Fruit fly (Drosophila melanogaster) whole organism, embryonic: ENCODE results near the gene CG17598.

ENCODE experiments used
- B-H2 ChIP-seq: fragments of 200-800 bp; sonication (Bioruptor generic); optimal IDR thresholded peaks from 2 replicates; lab custom pipeline; 2018; ENCODE audit warnings: missing biosample characterization, mild to moderate bottlenecking, missing genetic modification characterization
- CG10959 ChIP-seq: fragments of 200-800 bp; sonication (Bioruptor generic); IDR thresholded peaks from 2 replicates; pipeline ENCODE4 v1.3.6; 2022; ENCODE audit warnings: missing biosample characterization, missing genetic modification characterization
- CG11398 ChIP-seq: fragments of 200-800 bp; sonication (Bioruptor generic); optimal IDR thresholded peaks from 2 replicates; lab custom pipeline; 2016; ENCODE audit warnings: missing biosample characterization, missing genetic modification characterization
- CG13424 ChIP-seq: fragments of 200-800 bp; sonication (Bioruptor generic); optimal IDR thresholded peaks from 2 replicates; lab custom pipeline; 2019; ENCODE audit warnings: missing biosample characterization, mild to moderate bottlenecking, missing genetic modification characterization, moderate library complexity
- CG13894 ChIP-seq: fragments of 200-800 bp; sonication (Bioruptor generic); optimal IDR thresholded peaks from 3 replicates; lab custom pipeline; 2018; ENCODE audit warnings: missing biosample characterization, mild to moderate bottlenecking, missing genetic modification characterization, moderate library complexity
- CG17385 ChIP-seq: fragments of 200-800 bp; sonication (Bioruptor generic); optimal IDR thresholded peaks from 3 replicates; lab custom pipeline; 2018; ENCODE audit warnings: missing biosample characterization, mild to moderate bottlenecking, missing genetic modification characterization
- CG2875 ChIP-seq: fragments of 200-800 bp; sonication (Bioruptor generic); optimal IDR thresholded peaks from 2 replicates; lab custom pipeline; 2017; ENCODE audit warnings: missing biosample characterization, mild to moderate bottlenecking, missing genetic modification characterization, missing genetic modification reagents
- CG30403 ChIP-seq: fragments of 200-800 bp; sonication (Bioruptor generic); optimal IDR thresholded peaks from 3 replicates; lab custom pipeline; 2016; ENCODE audit warnings: missing biosample characterization, missing genetic modification characterization
- CG33557 ChIP-seq: fragments of 200-800 bp; sonication (Bioruptor generic); optimal IDR thresholded peaks from 2 replicates; lab custom pipeline; 2019; ENCODE audit warnings: missing biosample characterization, mild to moderate bottlenecking, missing genetic modification characterization, moderate library complexity
- CG42726 ChIP-seq: fragments of 200-800 bp; sonication (Bioruptor generic); IDR thresholded peaks from 2 replicates; pipeline ENCODE4 v1.3.6; 2022; ENCODE audit warnings: missing biosample characterization, missing genetic modification characterization; ENCODE audit not compliant: partially characterized antibody
- CG4282 ChIP-seq: fragments of 200-800 bp; sonication (Bioruptor generic); optimal IDR thresholded peaks from 2 replicates; lab custom pipeline; 2016; ENCODE audit warnings: missing biosample characterization, missing genetic modification characterization
- CG5245 ChIP-seq: fragments of 200-800 bp; sonication (Bioruptor generic); optimal IDR thresholded peaks from 3 replicates; lab custom pipeline; 2016; ENCODE audit warnings: missing biosample characterization, missing genetic modification characterization
- CG6254 ChIP-seq: fragments of 200-800 bp; sonication (Bioruptor generic); optimal IDR thresholded peaks from 3 replicates; lab custom pipeline; 2017; ENCODE audit warnings: mild to moderate bottlenecking, missing biosample characterization, missing genetic modification reagents, missing genetic modification characterization
- CG7987 ChIP-seq: fragments of 200-800 bp; sonication (Bioruptor generic); optimal IDR thresholded peaks from 2 replicates; lab custom pipeline; 2018; ENCODE audit warnings: missing biosample characterization, mild to moderate bottlenecking, missing genetic modification characterization, moderate library complexity
- CG8290 ChIP-seq, 3 experiments: fragments of 200-800 bp; sonication (Bioruptor generic); optimal IDR thresholded peaks; 2 replicates each; lab custom pipeline; 2016 to 2019; ENCODE audit warnings: missing biosample characterization in 3 of 3, missing genetic modification characterization in 3 of 3, mild to moderate bottlenecking in 2 of 3, moderate library complexity in 1 of 3
- CG9727 ChIP-seq: fragments of 200-800 bp; sonication (Bioruptor generic); optimal IDR thresholded peaks from 3 replicates; lab custom pipeline; 2017; ENCODE audit warnings: missing biosample characterization, mild to moderate bottlenecking, missing genetic modification characterization
- Dip2 ChIP-seq: fragments of 200-800 bp; sonication (Bioruptor generic); IDR thresholded peaks from 2 replicates; pipeline ENCODE4 v1.3.6; 2022; ENCODE audit warnings: missing biosample characterization, missing genetic modification characterization
- H15 ChIP-seq: fragments of 200-800 bp; sonication (Bioruptor generic); IDR thresholded peaks from 3 replicates; pipeline ENCODE4 v1.3.6; 2022; ENCODE audit warnings: missing biosample characterization, missing genetic modification characterization
- H2.0 ChIP-seq: fragments of 200-800 bp; sonication (Bioruptor generic); IDR thresholded peaks from 2 replicates; pipeline ENCODE4 v1.3.6; 2022; ENCODE audit warnings: missing biosample characterization, missing genetic modification characterization
- HLH54F ChIP-seq: fragments of 200-800 bp; sonication (Bioruptor generic); optimal IDR thresholded peaks from 3 replicates; lab custom pipeline; 2016; ENCODE audit warnings: missing biosample characterization, missing genetic modification characterization
- Hey ChIP-seq: fragments of 200-800 bp; sonication (Bioruptor generic); optimal IDR thresholded peaks from 3 replicates; lab custom pipeline; 2018; ENCODE audit warnings: missing biosample characterization, mild to moderate bottlenecking, missing genetic modification characterization
- Jarid2 ChIP-seq: fragments of 200-800 bp; sonication (Bioruptor generic); optimal IDR thresholded peaks from 3 replicates; lab custom pipeline; 2017; ENCODE audit warnings: mild to moderate bottlenecking, missing biosample characterization, missing genetic modification reagents, missing genetic modification characterization
- Kr ChIP-seq: fragments of 200-800 bp; sonication (Bioruptor generic); optimal IDR thresholded peaks from 2 replicates; lab custom pipeline; 2017; ENCODE audit warnings: missing biosample characterization, mild to moderate bottlenecking, missing genetic modification characterization
- Meics ChIP-seq: fragments of 200-800 bp; sonication (Bioruptor generic); optimal IDR thresholded peaks from 2 replicates; lab custom pipeline; 2017; ENCODE audit warnings: missing biosample characterization, mild to moderate bottlenecking, missing genetic modification characterization
- NC2α ChIP-seq: fragments of 200-800 bp; sonication (Bioruptor generic); optimal IDR thresholded peaks from 2 replicates; lab custom pipeline; 2016; ENCODE audit warnings: missing biosample characterization, missing genetic modification characterization
- Ptx1 ChIP-seq: fragments of 200-800 bp; sonication (Bioruptor generic); IDR thresholded peaks from 2 replicates; pipeline ENCODE4 v1.3.6; 2022; ENCODE audit warnings: missing biosample characterization, missing genetic modification characterization
- Sox100B ChIP-seq: fragments of 200-800 bp; sonication (Bioruptor generic); optimal IDR thresholded peaks from 3 replicates; lab custom pipeline; 2018; ENCODE audit warnings: missing biosample characterization, mild to moderate bottlenecking, missing genetic modification characterization
- Sox102F ChIP-seq: fragments of 200-800 bp; sonication (Bioruptor generic); optimal IDR thresholded peaks from 2 replicates; lab custom pipeline; 2018; ENCODE audit warnings: missing biosample characterization, mild to moderate bottlenecking, missing genetic modification characterization, moderate library complexity
- YL-1 ChIP-seq: fragments of 200-800 bp; sonication (Bioruptor generic); optimal IDR thresholded peaks from 3 replicates; lab custom pipeline; 2017; ENCODE audit warnings: missing biosample characterization, mild to moderate bottlenecking, missing genetic modification characterization
- ab ChIP-seq: fragments of 200-800 bp; sonication (Bioruptor generic); optimal IDR thresholded peaks from 2 replicates; lab custom pipeline; 2016; ENCODE audit warnings: missing biosample characterization, missing genetic modification characterization
- chn ChIP-seq: fragments of 200-800 bp; sonication (Bioruptor generic); optimal IDR thresholded peaks from 2 replicates; lab custom pipeline; 2016; ENCODE audit warnings: missing biosample characterization, missing genetic modification characterization
- dimm ChIP-seq: fragments of 200-800 bp; sonication (Bioruptor generic); IDR thresholded peaks from 2 replicates; pipeline ENCODE4 v1.3.6; 2022; ENCODE audit warnings: missing biosample characterization, missing genetic modification characterization
- fu2 ChIP-seq: fragments of 200-800 bp; sonication (Bioruptor generic); optimal IDR thresholded peaks from 2 replicates; lab custom pipeline; 2016; ENCODE audit warnings: missing biosample characterization, missing genetic modification characterization
- gcm2 ChIP-seq: fragments of 200-800 bp; sonication (Bioruptor generic); optimal IDR thresholded peaks from 2 replicates; lab custom pipeline; 2016; ENCODE audit warnings: missing biosample characterization, missing genetic modification characterization
- hb ChIP-seq: fragments of 200-800 bp; sonication (Bioruptor generic); IDR thresholded peaks from 3 replicates; pipeline ENCODE4 v1.3.6; 2022; ENCODE audit warnings: missing biosample characterization, missing genetic modification characterization; ENCODE audit not compliant: partially characterized antibody
- hbn ChIP-seq: fragments of 200-800 bp; sonication (Bioruptor generic); IDR thresholded peaks from 2 replicates; pipeline ENCODE4 v1.3.6; 2022; ENCODE audit warnings: missing biosample characterization, missing genetic modification characterization; ENCODE audit not compliant: partially characterized antibody
- insv ChIP-seq, 2 experiments: fragments of 200-800 bp; sonication (Bioruptor generic); optimal IDR thresholded peaks; 3 replicates each; lab custom pipeline; 2016 to 2018; ENCODE audit warnings: missing biosample characterization in 2 of 2, missing genetic modification characterization in 2 of 2
- jumu ChIP-seq: fragments of 200-800 bp; sonication (Bioruptor generic); optimal IDR thresholded peaks from 3 replicates; lab custom pipeline; 2016; ENCODE audit warnings: missing biosample characterization, missing genetic modification characterization
- kay ChIP-seq: fragments of 200-800 bp; sonication (Bioruptor generic); optimal IDR thresholded peaks from 2 replicates; lab custom pipeline; 2016; ENCODE audit warnings: missing biosample characterization, missing genetic modification characterization
- lab ChIP-seq: fragments of 200-800 bp; sonication (Bioruptor generic); optimal IDR thresholded peaks from 3 replicates; lab custom pipeline; 2017; ENCODE audit warnings: missing biosample characterization, missing genetic modification characterization, mild to moderate bottlenecking, moderate library complexity, missing genetic modification reagents
- nom ChIP-seq: fragments of 200-800 bp; sonication (Bioruptor generic); optimal IDR thresholded peaks from 2 replicates; lab custom pipeline; 2017; ENCODE audit warnings: missing biosample characterization, missing genetic modification characterization, mild to moderate bottlenecking, moderate library complexity, missing genetic modification reagents
- ranshi ChIP-seq: fragments of 200-800 bp; sonication (Bioruptor generic); IDR thresholded peaks from 2 replicates; pipeline ENCODE4 v1.3.6; 2022; ENCODE audit warnings: missing biosample characterization, missing genetic modification characterization
- so ChIP-seq: fragments of 200-800 bp; sonication (Bioruptor generic); IDR thresholded peaks from 3 replicates; pipeline ENCODE4 v1.3.6; 2022; ENCODE audit warnings: missing biosample characterization, missing genetic modification characterization
- sob ChIP-seq: fragments of 200-800 bp; sonication (Bioruptor generic); IDR thresholded peaks from 2 replicates; pipeline ENCODE4 v1.3.6; 2022; ENCODE audit warnings: missing biosample characterization, missing genetic modification characterization
- ssp ChIP-seq: fragments of 200-800 bp; sonication (Bioruptor generic); IDR thresholded peaks from 2 replicates; pipeline ENCODE4 v1.3.6; 2022; ENCODE audit warnings: missing biosample characterization, missing genetic modification characterization
- unc-4 ChIP-seq: fragments of 200-800 bp; sonication (Bioruptor generic); IDR thresholded peaks from 2 replicates; pipeline ENCODE4 v1.3.6; 2022; ENCODE audit warnings: missing biosample characterization, missing genetic modification characterization; ENCODE audit not compliant: partially characterized antibody
- vnd ChIP-seq: fragments of 200-800 bp; sonication (Bioruptor generic); IDR thresholded peaks from 3 replicates; pipeline ENCODE4 v1.3.6; 2022; ENCODE audit warnings: missing biosample characterization, missing genetic modification characterization; ENCODE audit not compliant: partially characterized antibody
- yki ChIP-seq: fragments of >200 bp; optimal IDR thresholded peaks from 3 replicates; lab custom pipeline; 2018
- zfh1 ChIP-seq: fragments of 200-800 bp; sonication (Bioruptor generic); IDR thresholded peaks from 3 replicates; pipeline ENCODE4 v1.3.6; 2022; ENCODE audit warnings: missing biosample characterization, missing genetic modification characterization

The CG17598 gene

DNA sequence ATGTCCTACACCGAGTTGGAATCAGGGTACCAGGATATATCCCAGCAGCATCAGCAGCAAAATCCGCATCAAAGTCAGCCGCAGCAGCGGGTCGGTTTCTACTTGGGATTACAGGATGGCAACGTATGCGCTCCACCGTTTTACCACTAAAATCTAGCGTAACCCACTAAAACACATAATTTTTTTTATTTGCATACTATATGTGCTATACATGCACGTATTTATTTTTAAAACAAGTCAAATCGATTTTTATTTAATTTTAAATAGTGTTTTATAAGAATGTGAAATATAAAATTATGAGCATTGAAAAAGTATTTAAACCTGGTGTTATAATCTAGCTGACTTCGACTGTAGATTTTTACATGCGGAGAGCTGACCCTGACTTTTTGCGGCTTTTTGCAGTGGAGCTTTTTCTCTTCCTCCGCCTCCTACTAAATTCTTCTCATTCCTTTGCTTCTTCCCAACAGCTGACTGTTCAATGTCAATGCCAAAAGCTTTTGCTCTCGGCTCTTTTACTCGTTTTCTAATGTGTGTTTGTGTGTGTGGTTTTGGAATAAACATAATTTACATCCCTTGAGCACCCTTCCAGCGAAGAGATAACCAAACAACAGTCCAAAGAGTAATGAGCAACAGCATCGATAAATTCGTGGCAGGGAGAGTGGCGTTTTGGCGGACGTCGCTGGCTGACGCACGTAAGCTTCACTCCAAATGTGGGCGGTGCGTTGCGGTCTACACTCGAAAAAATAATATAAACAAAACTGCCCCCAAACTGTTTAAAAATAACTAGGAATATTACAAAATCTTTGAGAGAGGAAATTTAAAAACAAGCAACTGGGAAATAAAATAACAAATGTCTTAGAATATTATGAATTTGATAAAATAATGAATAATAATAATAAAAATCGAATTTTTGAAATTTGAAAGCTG lies 52.3 kb downstream of the CG17598 start (continued):
- TF ChIP-seq sob (GFP tag; lab: Robert Waterston, UW), result peak; percentile 49
- TF ChIP-seq CG5245 (GFP tag; lab: Kevin White, UChicago), result no peak
- no peak for TF ChIP-seq vnd
- TF ChIP-seq Dip2 (GFP tag; lab: Robert Waterston, UW), result no peak
- no peak for TF ChIP-seq CG13424
- no peak for TF ChIP-seq CG4282 (GFP tag; lab: Kevin White, UChicago)
- no peak for TF ChIP-seq HLH54F
- TF ChIP-seq CG7987 (GFP tag; lab: Kevin White, UChicago), result no peak
- no peak for TF ChIP-seq chn (GFP tag; lab: Kevin White, UChicago)
- peak; percentile 57 for TF ChIP-seq lab (GFP tag; lab: Kevin White, UChicago)
- TF ChIP-seq ab, result no peak
- peak; percentile 53 for TF ChIP-seq Sox102F (GFP tag; lab: Kevin White, UChicago)
- TF ChIP-seq ssp (GFP tag; lab: Robert Waterston, UW), result no peak
- TF ChIP-seq NC2α, result no peak
- no peak for TF ChIP-seq CG6254 (GFP tag; lab: Kevin White, UChicago)
- TF ChIP-seq unc-4 (GFP tag; lab: Robert Waterston, UW), result no peak
- no peak for TF ChIP-seq CG42726 (GFP tag; lab: Robert Waterston, UW)
- TF ChIP-seq hb (GFP tag; lab: Robert Waterston, UW), result no peak
- peak; percentile 24 for TF ChIP-seq nom
- peak; percentile 21 for TF ChIP-seq Sox100B
- no peak for TF ChIP-seq CG9727 (GFP tag; lab: Kevin White, UChicago)
- no peak for TF ChIP-seq CG13894 (tag; lab: Kevin White, UChicago)
- no peak for TF ChIP-seq CG2875 (GFP tag; lab: Kevin White, UChicago)
- no peak for TF ChIP-seq hbn
- peak; percentile 55 for TF ChIP-seq Meics
- TF ChIP-seq H15 (GFP tag; lab: Robert Waterston, UW), result no peak
- TF ChIP-seq zfh1 (GFP tag; lab: Robert Waterston, UW), result 0 out of 3 replicates have a peak, but pooled peaks have one; percentile 5
- TF ChIP-seq fu2 (GFP tag; lab: Kevin White, UChicago), result no peak
- no peak for TF ChIP-seq CG33557 (GFP tag; lab: Kevin White, UChicago)
- TF ChIP-seq CG17385 (GFP tag; lab: Kevin White, UChicago), result peak; percentile 25
- no peak for TF ChIP-seq Jarid2 (GFP tag; lab: Kevin White, UChicago)
- TF ChIP-seq B-H2, result no peak
- no peak for TF ChIP-seq insv (GFP tag; optimal IDR thresholded peaks at IDR 0.05; lab: Kevin White, UChicago)
- no peak for TF ChIP-seq kay
- 0 out of 2 replicates have a peak, but pooled peaks have one; percentile 39 for TF ChIP-seq ranshi (GFP tag; lab: Robert Waterston, UW)
- TF ChIP-seq CG30403 (GFP tag; lab: Kevin White, UChicago), result no peak
- no peak for TF ChIP-seq CG11398 (GFP tag; lab: Kevin White, UChicago)
- no peak for TF ChIP-seq dimm (GFP tag; lab: Robert Waterston, UW)
- TF ChIP-seq CG10959, result no peak
- no peak for TF ChIP-seq so (GFP tag; lab: Robert Waterston, UW)
- TF ChIP-seq jumu (GFP tag; lab: Kevin White, UChicago), result no peak
- no peak for TF ChIP-seq Kr (GFP tag; lab: Kevin White, UChicago)
- TF ChIP-seq Ptx1 (GFP tag; lab: Robert Waterston, UW), result peak; percentile 68
- TF ChIP-seq Hey (tag; lab: Kevin White, UChicago), result no peak
- TF ChIP-seq yki (lab: Kevin White, UChicago), result no peak
- peak; percentile 61 for TF ChIP-seq H2.0
- no peak for TF ChIP-seq YL-1 (GFP tag; lab: Kevin White, UChicago)
- no peak for TF ChIP-seq gcm2 (GFP tag; lab: Kevin White, UChicago)
- TF ChIP-seq CG8290 (GFP tag; optimal IDR thresholded peaks at IDR 0.05; lab: Kevin White, UChicago), result no peak
- TF ChIP-seq CG8290 (tag; optimal IDR thresholded peaks at IDR 0.05; lab: Kevin White, UChicago), result peak in 1 of 2 experiments; percentile 4
